Worm (Caenorhabditis elegans) whole organism, late embryonic: ENCODE results near the gene clec-33.

Experiments used
- C38D4.7 ChIP-seq: fragments of 200-800 bp; sonication (Bioruptor generic); optimal IDR thresholded peaks from 2 replicates; lab custom pipeline; 2018; ENCODE audit warnings: mild to moderate bottlenecking, missing genetic modification characterization, moderate library complexity, missing compliant biosample characterization
- K09A11.1 ChIP-seq: sonication (generic microtip); optimal IDR thresholded peaks from 2 replicates; lab custom pipeline; 2017; ENCODE audit warnings: antibody characterized with exemption, mild to moderate bottlenecking, missing genetic modification characterization, missing compliant biosample characterization; ENCODE audit not compliant: insufficient read depth
- T23F11.4 ChIP-seq: fragments of 200-800 bp; sonication (Bioruptor generic); optimal IDR thresholded peaks from 2 replicates; lab custom pipeline; 2018; ENCODE audit warnings: mild to moderate bottlenecking, missing genetic modification characterization, missing compliant biosample characterization
- ahr-1 ChIP-seq: sonication (generic microtip); optimal IDR thresholded peaks from 2 replicates; lab custom pipeline; 2016; ENCODE audit warnings: missing genetic modification characterization, missing compliant biosample characterization
- ama-1 ChIP-seq: fragments of 150-350 bp; optimal IDR thresholded peaks from 2 replicates; lab custom pipeline; 2014
- ceh-31 ChIP-seq: sonication (generic microtip); optimal IDR thresholded peaks from 2 replicates; lab custom pipeline; 2016; ENCODE audit warnings: missing genetic modification characterization, missing compliant biosample characterization
- ceh-48 ChIP-seq: sonication (generic microtip); optimal IDR thresholded peaks from 2 replicates; lab custom pipeline; 2016; ENCODE audit warnings: missing genetic modification characterization, inconsistent platforms, missing compliant biosample characterization
- ceh-6 ChIP-seq: fragments of 200-800 bp; sonication (Bioruptor generic); optimal IDR thresholded peaks from 2 replicates; lab custom pipeline; 2018; ENCODE audit warnings: mild to moderate bottlenecking, missing genetic modification characterization, missing compliant biosample characterization
- che-1 ChIP-seq: sonication (generic microtip); optimal IDR thresholded peaks from 2 replicates; lab custom pipeline; 2016; ENCODE audit warnings: mild to moderate bottlenecking, missing genetic modification characterization, missing compliant biosample characterization
- dmd-4 ChIP-seq: sonication (generic microtip); optimal IDR thresholded peaks from 2 replicates; lab custom pipeline; 2016; ENCODE audit warnings: borderline replicate concordance, missing genetic modification characterization, missing compliant biosample characterization
- elt-2 ChIP-seq: sonication (generic microtip); optimal IDR thresholded peaks from 2 replicates; lab custom pipeline; 2016; ENCODE audit warnings: missing genetic modification reagents, missing genetic modification characterization, missing compliant biosample characterization
- elt-4 ChIP-seq: sonication (generic microtip); optimal IDR thresholded peaks from 2 replicates; lab custom pipeline; 2016; ENCODE audit warnings: missing genetic modification characterization, missing compliant biosample characterization
- ets-4 ChIP-seq: sonication (generic microtip); optimal IDR thresholded peaks from 2 replicates; lab custom pipeline; 2016; ENCODE audit warnings: missing genetic modification characterization, missing compliant biosample characterization
- fkh-10 ChIP-seq: fragments of 150-350 bp; optimal IDR thresholded peaks from 2 replicates; lab custom pipeline; 2014; ENCODE audit warnings: missing biosample characterization, missing genetic modification reagents, missing genetic modification characterization
- gmeb-2 ChIP-seq: sonication (generic microtip); optimal IDR thresholded peaks from 2 replicates; lab custom pipeline; 2016; ENCODE audit warnings: missing genetic modification characterization, inconsistent platforms, missing compliant biosample characterization
- hlh-13 ChIP-seq: fragments of 200-800 bp; sonication (Bioruptor generic); optimal IDR thresholded peaks from 2 replicates; lab custom pipeline; 2018; ENCODE audit warnings: mild to moderate bottlenecking, missing genetic modification characterization, missing compliant biosample characterization
- hlh-8 ChIP-seq: sonication (generic microtip); optimal IDR thresholded peaks from 2 replicates; lab custom pipeline; 2016; ENCODE audit warnings: missing genotype, missing genetic modification characterization, missing compliant biosample characterization
- madf-2 ChIP-seq: sonication (generic microtip); optimal IDR thresholded peaks from 2 replicates; lab custom pipeline; 2017; ENCODE audit warnings: missing genetic modification characterization, missing compliant biosample characterization
- mec-3 ChIP-seq: sonication (generic microtip); optimal IDR thresholded peaks from 2 replicates; lab custom pipeline; 2016; ENCODE audit warnings: borderline replicate concordance, missing genetic modification characterization, missing compliant biosample characterization
- nhr-11 ChIP-seq: fragments of 150-350 bp; optimal IDR thresholded peaks from 2 replicates; lab custom pipeline; 2014; ENCODE audit warnings: missing biosample characterization, missing genetic modification characterization
- npax-4 ChIP-seq: sonication (generic microtip); optimal IDR thresholded peaks from 2 replicates; lab custom pipeline; 2016; ENCODE audit warnings: missing genetic modification characterization, missing compliant biosample characterization
- pag-3 ChIP-seq: sonication (generic microtip); optimal IDR thresholded peaks from 2 replicates; lab custom pipeline; 2016; ENCODE audit warnings: missing compliant biosample characterization, missing genetic modification characterization, borderline replicate concordance
- pax-1 ChIP-seq: fragments of 150-350 bp; optimal IDR thresholded peaks from 2 replicates; lab custom pipeline; 2014; ENCODE audit warnings: missing biosample characterization, missing genetic modification characterization
- pha-2 ChIP-seq: sonication (generic microtip); optimal IDR thresholded peaks from 2 replicates; lab custom pipeline; 2017; ENCODE audit warnings: mild to moderate bottlenecking, missing genetic modification characterization, missing compliant biosample characterization
- pqm-1 ChIP-seq: sonication (generic microtip); optimal IDR thresholded peaks from 2 replicates; lab custom pipeline; 2016; ENCODE audit warnings: missing genetic modification characterization, missing compliant biosample characterization
- pros-1 ChIP-seq: fragments of 150-350 bp; optimal IDR thresholded peaks from 2 replicates; lab custom pipeline; 2014; ENCODE audit warnings: missing biosample characterization, missing genetic modification reagents, missing genetic modification characterization
- rnt-1 ChIP-seq: sonication (generic microtip); optimal IDR thresholded peaks from 2 replicates; lab custom pipeline; 2016; ENCODE audit warnings: missing genetic modification characterization, missing compliant biosample characterization
- sox-2 ChIP-seq: fragments of 200-800 bp; sonication (Bioruptor generic); IDR thresholded peaks from 2 replicates; pipeline ENCODE4 v1.3.6; 2022; ENCODE audit warnings: missing genetic modification reagents, missing genetic modification characterization, missing compliant biosample characterization
- syd-9 ChIP-seq: sonication (generic microtip); optimal IDR thresholded peaks from 2 replicates; lab custom pipeline; 2016; ENCODE audit warnings: mild to moderate bottlenecking, missing genetic modification characterization, moderate library complexity, missing compliant biosample characterization
- tbx-2 ChIP-seq: sonication (generic microtip); optimal IDR thresholded peaks from 2 replicates; lab custom pipeline; 2016; ENCODE audit warnings: missing genetic modification characterization, missing compliant biosample characterization
- unc-3 ChIP-seq, 2 experiments: fragments of 200-800 bp in 1 of 2; sonication (Bioruptor generic) in 1 of 2; sonication (generic microtip) in 1 of 2; conservative IDR thresholded peaks in 1 of 2; optimal IDR thresholded peaks in 1 of 2; 2 replicates each; pipeline versions ENCODE4 v1.3.6 to Lab custom; 2016 to 2022; ENCODE audit warnings: missing compliant biosample characterization in 2 of 2, missing genetic modification characterization in 2 of 2, missing genetic modification reagents in 1 of 2
- unc-42 ChIP-seq: sonication (generic microtip); optimal IDR thresholded peaks from 2 replicates; lab custom pipeline; 2016; ENCODE audit warnings: missing genotype, missing genetic modification characterization, missing compliant biosample characterization
- unc-86 ChIP-seq: sonication (generic microtip); optimal IDR thresholded peaks from 2 replicates; lab custom pipeline; 2016; ENCODE audit warnings: missing genetic modification characterization, missing compliant biosample characterization
- zip-5 ChIP-seq: sonication (generic microtip); optimal IDR thresholded peaks from 2 replicates; lab custom pipeline; 2016; ENCODE audit warnings: missing genetic modification characterization, missing compliant biosample characterization

Gene clec-33

DNA sequence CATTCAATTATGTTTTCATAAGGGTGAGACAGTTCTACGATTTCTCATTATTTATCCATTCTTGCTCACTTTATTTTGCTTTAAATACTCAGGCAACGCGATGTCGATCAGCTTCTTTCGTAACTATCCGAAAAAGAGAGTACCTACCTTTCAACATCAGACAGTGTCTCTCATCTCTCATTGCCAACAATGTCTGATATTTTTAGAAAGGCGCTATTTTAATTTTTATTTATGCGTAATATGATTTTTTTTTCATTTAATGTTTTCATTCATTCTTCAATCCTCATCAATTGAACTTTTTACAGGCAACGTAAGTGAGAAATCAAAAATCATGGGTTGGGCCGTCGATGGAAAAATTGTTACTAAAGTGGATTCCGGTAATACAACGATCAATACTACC lies 15.1 kb upstream of the clec-33 start, which contains the start of gene F09C6.13:
Gene F09C6.13 (plus strand): TSS at position 301 of the 400 bp plus-strand sequence.
- TF ChIP-seq pag-3 (tag; lab: Kevin White, UChicago) (no peak), npax-4 (no peak), pros-1 (tag; lab: Kevin White, UChicago) (no peak), zip-5 (tag; lab: Kevin White, UChicago) (no peak), nhr-11 (tag; lab: Kevin White, UChicago) (no peak), rnt-1 (tag; lab: Kevin White, UChicago) (no peak), che-1 (tag; lab: Kevin White, UChicago) (no peak), unc-86 (tag; lab: Kevin White, UChicago) (no peak), pax-1 (tag; lab: Kevin White, UChicago) (no peak), ets-4 (tag; lab: Kevin White, UChicago) (no peak)
- TF ChIP-seq, all 69 proteins: peak for 0

DNA sequence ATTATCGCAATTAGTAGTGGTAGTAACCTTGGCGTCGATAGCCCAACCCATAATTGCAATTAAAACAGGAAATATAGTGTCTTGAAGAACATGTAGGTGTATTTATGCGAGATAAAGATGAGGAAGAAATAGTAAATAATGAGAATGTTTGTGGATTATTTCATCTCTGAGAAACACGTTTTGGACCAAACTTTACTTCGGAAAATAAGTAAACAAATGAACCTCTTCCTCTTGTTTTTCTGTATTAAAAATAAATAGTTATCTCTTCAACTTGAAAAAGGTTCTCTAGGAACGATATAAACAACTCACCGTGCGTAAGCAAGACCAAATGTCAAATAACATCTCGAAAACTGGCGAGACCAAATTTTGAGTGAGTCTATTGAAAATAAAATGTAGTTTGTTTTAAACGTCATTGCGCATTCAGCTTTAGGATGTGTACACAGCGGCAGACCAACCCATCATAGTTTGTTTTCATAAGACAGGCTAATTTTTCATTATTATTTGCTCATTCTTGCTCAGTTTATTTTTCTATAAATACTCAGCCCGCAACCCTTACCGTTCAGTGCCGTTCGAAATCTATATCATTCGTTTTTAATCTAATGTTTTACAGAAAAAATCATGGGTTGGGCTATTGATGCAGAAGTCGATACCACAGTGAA lies 12.7 kb upstream of the clec-33 start, which contains the start of the genes F09C6.11 and F09C6.12:
Gene F09C6.11 (minus strand): TSS at position 51 of the 659 bp plus-strand sequence.
Gene F09C6.12 (plus strand): TSS at position 609 of the 659 bp plus-strand sequence.
- TF ChIP-seq dmd-4 (tag; lab: Kevin White, UChicago) (no peak), ahr-1 (tag; lab: Kevin White, UChicago) (no peak), nhr-11 (tag; lab: Kevin White, UChicago) (no peak), T23F11.4 (no peak), elt-2 (no peak), mec-3 (tag; lab: Kevin White, UChicago) (no peak), madf-2 (tag; lab: Kevin White, UChicago) (no peak), ama-1 (no peak), pqm-1 (tag; lab: Kevin White, UChicago) (no peak), sox-2 (no peak), hlh-13 (GFP tag; lab: Kevin White, UChicago) (no peak), hlh-8 (tag; lab: Kevin White, UChicago) (no peak), K09A11.1 (no peak), C38D4.7 (GFP tag; lab: Kevin White, UChicago) (no peak)

DNA sequence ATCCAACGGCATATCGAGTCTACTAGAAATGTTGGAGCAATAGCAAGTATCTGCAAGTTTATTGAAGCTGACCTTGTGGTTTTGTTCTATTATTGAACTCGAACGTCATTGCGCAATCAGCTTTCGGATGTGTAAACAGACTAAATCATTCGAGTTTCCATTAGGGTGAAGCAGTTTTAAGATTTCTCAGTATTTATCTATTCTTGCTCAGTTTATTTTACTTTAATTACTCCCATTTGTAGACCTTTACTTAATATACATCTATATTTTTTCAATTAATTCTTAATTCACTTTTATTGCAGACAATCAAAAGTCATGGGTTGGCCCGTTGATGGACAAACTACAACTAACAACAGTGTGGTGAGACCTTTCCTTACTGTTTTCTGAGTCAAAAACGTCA lies 11.0 kb upstream of the clec-33 start, which contains the start of gene F09C6.14:
Gene F09C6.14 (plus strand): TSS at position 301 of the 400 bp plus-strand sequence.
- TF ChIP-seq ceh-31 (tag; lab: Kevin White, UChicago) (no peak), ceh-48 (tag; lab: Kevin White, UChicago) (no peak), unc-42 (tag; lab: Kevin White, UChicago) (no peak), unc-3 (GFP tag; conservative IDR thresholded peaks at IDR 0.05; lab: Robert Waterston, UW) (no peak), unc-3 (tag; optimal IDR thresholded peaks at IDR 0.05; lab: Kevin White, UChicago) (no peak), ahr-1 (tag; lab: Kevin White, UChicago) (no peak), tbx-2 (no peak), syd-9 (no peak), ceh-6 (GFP tag; lab: Kevin White, UChicago) (no peak), madf-2 (tag; lab: Kevin White, UChicago) (no peak), elt-4 (tag; lab: Kevin White, UChicago) (no peak)
- TF ChIP-seq, all 69 proteins: peak for 0

DNA sequence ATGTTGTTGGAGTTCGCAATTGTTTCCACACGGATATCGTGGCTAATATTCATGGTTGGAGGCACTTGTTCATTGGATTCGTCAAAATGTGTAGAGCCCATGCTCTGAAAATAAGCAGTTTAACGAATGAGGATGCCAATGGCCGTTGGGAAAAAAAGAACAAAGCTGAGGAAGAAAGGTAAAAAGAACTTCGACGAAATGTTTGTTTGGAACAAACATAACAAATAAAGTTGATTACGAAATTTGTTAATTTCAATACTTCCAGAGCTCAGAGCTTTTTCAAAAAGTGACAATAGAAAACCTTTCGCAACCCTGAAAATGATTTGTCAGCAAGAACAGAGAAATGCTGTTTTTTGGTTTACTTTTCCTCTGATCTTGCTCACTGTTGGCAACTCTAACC lies 10.4 kb upstream of the clec-33 start, which contains the start of gene F09C6.3:
Gene F09C6.3 (minus strand): TSS at position 101 of the 400 bp plus-strand sequence.
- no peak for TF ChIP-seq fkh-10
- TF ChIP-seq pqm-1 (tag; lab: Kevin White, UChicago), result no peak
- no peak for TF ChIP-seq pha-2 (tag; lab: Kevin White, UChicago)
- TF ChIP-seq gmeb-2, result no peak
- no peak for TF ChIP-seq nhr-11 (tag; lab: Kevin White, UChicago)
- no peak for TF ChIP-seq elt-2
